Worm (Caenorhabditis elegans) whole organism, L3 larva: ENCODE data around the gene T28D6.6.

Source experiments
- ama-1 ChIP-seq: fragments of 150-350 bp; optimal IDR thresholded peaks from 2 replicates; lab custom pipeline; 2018
- ceh-9 ChIP-seq: sonication (generic microtip); optimal IDR thresholded peaks from 2 replicates; lab custom pipeline; 2018; ENCODE audit warnings: missing biosample characterization, missing genetic modification characterization
- elt-2 ChIP-seq: sonication (generic microtip); optimal IDR thresholded peaks from 2 replicates; lab custom pipeline; 2016; ENCODE audit warnings: missing genetic modification reagents, mild to moderate bottlenecking, missing genetic modification characterization, missing compliant biosample characterization
- nfya-1 ChIP-seq: sonication (generic microtip); optimal IDR thresholded peaks from 2 replicates; lab custom pipeline; 2017; ENCODE audit warnings: missing genetic modification characterization, mild to moderate bottlenecking, missing compliant biosample characterization, antibody characterized with exemption, moderate library complexity; ENCODE audit not compliant: insufficient read depth
- nhr-23 ChIP-seq: fragments of 150-350 bp; optimal IDR thresholded peaks from 2 replicates; lab custom pipeline; 2014; ENCODE audit warnings: missing biosample characterization, missing genetic modification reagents, missing genetic modification characterization
- nhr-25 ChIP-seq: sonication (generic microtip); optimal IDR thresholded peaks from 2 replicates; lab custom pipeline; 2017; ENCODE audit warnings: missing biosample characterization, missing genetic modification characterization
- nhr-76 ChIP-seq: fragments of 150-350 bp; sonication (generic microtip); optimal IDR thresholded peaks from 5 replicates; lab custom pipeline; 2014; ENCODE audit warnings: missing biosample characterization, missing genetic modification characterization
- pqm-1 ChIP-seq: fragments of 150-350 bp; optimal IDR thresholded peaks from 2 replicates; lab custom pipeline; 2017; ENCODE audit warnings: missing biosample characterization, missing genetic modification characterization, inconsistent platforms
- tbx-2 ChIP-seq: sonication (generic microtip); optimal IDR thresholded peaks from 2 replicates; lab custom pipeline; 2016; ENCODE audit warnings: mild to moderate bottlenecking, missing genetic modification characterization, missing compliant biosample characterization
- unc-39 ChIP-seq: sonication (generic microtip); optimal IDR thresholded peaks from 4 replicates; lab custom pipeline; 2017; ENCODE audit warnings: missing biosample characterization, missing genetic modification characterization
- unc-62 ChIP-seq: fragments of 150-350 bp; sonication (generic microtip); optimal IDR thresholded peaks from 4 replicates; lab custom pipeline; 2014; ENCODE audit warnings: missing biosample characterization, missing genetic modification reagents, missing genetic modification characterization
- zag-1 ChIP-seq: fragments of 150-350 bp; optimal IDR thresholded peaks from 2 replicates; lab custom pipeline; 2014; ENCODE audit warnings: missing biosample characterization, missing genetic modification characterization

DNA sequence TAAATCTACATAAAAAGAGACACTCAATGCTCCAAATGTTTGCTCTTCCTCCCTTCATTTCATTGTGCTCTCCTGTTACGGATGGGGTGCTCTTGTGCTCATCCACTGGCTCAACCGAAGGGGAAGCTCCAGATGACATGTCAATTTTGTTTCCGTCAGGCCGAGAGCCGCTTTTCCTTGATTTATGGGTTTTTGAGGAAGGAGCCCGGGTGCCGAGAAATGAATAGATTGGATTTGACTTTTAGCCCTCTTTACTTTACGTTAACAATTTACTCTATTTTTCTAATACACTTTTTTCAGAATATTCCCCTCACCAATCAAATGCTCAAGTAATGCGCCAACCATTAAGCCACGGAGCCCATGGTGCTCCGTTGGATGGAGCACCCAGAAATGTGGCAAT lies 17.2 kb upstream of the T28D6.6 start, which contains the start of gene T28D6.4:
- no peak for TF ChIP-seq unc-62
- no peak for TF ChIP-seq ceh-9 (tag; lab: Kevin White, UChicago)
- TF ChIP-seq ama-1 = no peak
- TF ChIP-seq nfya-1 (tag; lab: Kevin White, UChicago) = no peak
- TF ChIP-seq nhr-25 = no peak
- TF ChIP-seq nhr-23 (tag; lab: Kevin White, UChicago) = no peak
- TF ChIP-seq pqm-1 = no peak
- no peak for TF ChIP-seq unc-39 (tag; lab: Kevin White, UChicago)
- no peak for TF ChIP-seq nhr-76 (tag; lab: Kevin White, UChicago)
- no peak for TF ChIP-seq tbx-2 (tag; lab: Kevin White, UChicago)
- TF ChIP-seq elt-2 (tag; lab: Kevin White, UChicago) = no peak
- TF ChIP-seq zag-1 = no peak
